Fruit fly (Drosophila melanogaster) whole organism, embryonic: Measurements from ENCODE around the gene CG3704.

Source experiments
- ATbp ChIP-seq: fragments of 200-800 bp; sonication (Bioruptor generic); optimal IDR thresholded peaks from 2 replicates; lab custom pipeline; 2017; ENCODE audit warnings: missing biosample characterization, mild to moderate bottlenecking, missing genetic modification characterization, missing genetic modification reagents
- Atf3 ChIP-seq: fragments of 200-800 bp; sonication (Bioruptor generic); optimal IDR thresholded peaks from 3 replicates; lab custom pipeline; 2016; ENCODE audit warnings: missing biosample characterization, missing genetic modification characterization
- Bgb ChIP-seq: fragments of 200-800 bp; sonication (Bioruptor generic); IDR thresholded peaks from 2 replicates; pipeline ENCODE4 v1.3.6; 2022; ENCODE audit warnings: missing biosample characterization, missing genetic modification characterization; ENCODE audit not compliant: partially characterized antibody
- CG10147 ChIP-seq: fragments of 200-800 bp; sonication (Bioruptor generic); optimal IDR thresholded peaks from 2 replicates; lab custom pipeline; 2019; ENCODE audit warnings: missing biosample characterization, mild to moderate bottlenecking, missing genetic modification characterization, moderate library complexity
- CG1024 ChIP-seq: fragments of 200-800 bp; sonication (Bioruptor generic); IDR thresholded peaks from 2 replicates; pipeline ENCODE4 v1.3.6; 2022; ENCODE audit warnings: missing biosample characterization, missing genetic modification characterization
- CG10321 ChIP-seq: fragments of 200-800 bp; sonication (Bioruptor generic); IDR thresholded peaks from 2 replicates; pipeline ENCODE4 v1.3.6; 2022; ENCODE audit warnings: missing biosample characterization, missing genetic modification characterization
- CG11695 ChIP-seq: fragments of 200-800 bp; sonication (Bioruptor generic); IDR thresholded peaks from 3 replicates; pipeline ENCODE4 v1.3.6; 2022; ENCODE audit warnings: missing biosample characterization, missing genetic modification characterization
- CG13296 ChIP-seq: fragments of 200-800 bp; sonication (Bioruptor generic); optimal IDR thresholded peaks from 3 replicates; lab custom pipeline; 2018; ENCODE audit warnings: missing biosample characterization, mild to moderate bottlenecking, missing genetic modification characterization
- CG17328 ChIP-seq: fragments of 200-800 bp; sonication (Bioruptor generic); IDR thresholded peaks from 2 replicates; pipeline ENCODE4 v1.3.6; 2022; ENCODE audit warnings: missing biosample characterization, missing genetic modification characterization
- CG17612 ChIP-seq: fragments of 200-800 bp; sonication (Bioruptor generic); IDR thresholded peaks from 2 replicates; pipeline ENCODE4 v1.3.6; 2022; ENCODE audit warnings: missing biosample characterization, missing genetic modification characterization
- CG2116 ChIP-seq: fragments of 200-800 bp; sonication (Bioruptor generic); optimal IDR thresholded peaks from 3 replicates; lab custom pipeline; 2018; ENCODE audit warnings: missing biosample characterization, mild to moderate bottlenecking, missing genetic modification characterization
- CG34224 ChIP-seq: fragments of 200-800 bp; sonication (Bioruptor generic); IDR thresholded peaks from 3 replicates; pipeline ENCODE4 v1.3.6; 2022; ENCODE audit warnings: missing biosample characterization, missing genetic modification characterization; ENCODE audit not compliant: partially characterized antibody
- CG6813 ChIP-seq: fragments of 200-800 bp; sonication (Bioruptor generic); optimal IDR thresholded peaks from 2 replicates; lab custom pipeline; 2017; ENCODE audit warnings: missing biosample characterization, missing genetic modification characterization, mild to moderate bottlenecking, moderate library complexity, missing genetic modification reagents
- CG7963 ChIP-seq: fragments of 200-800 bp; sonication (Bioruptor generic); IDR thresholded peaks from 3 replicates; pipeline ENCODE4 v1.3.6; 2022; ENCODE audit warnings: missing biosample characterization, missing genetic modification characterization; ENCODE audit not compliant: partially characterized antibody
- CG7987 ChIP-seq: fragments of 200-800 bp; sonication (Bioruptor generic); optimal IDR thresholded peaks from 2 replicates; lab custom pipeline; 2018; ENCODE audit warnings: missing biosample characterization, mild to moderate bottlenecking, missing genetic modification characterization, moderate library complexity
- E2f2 ChIP-seq: fragments of 200-800 bp; sonication (Bioruptor generic); IDR thresholded peaks from 2 replicates; pipeline ENCODE4 v1.3.6; 2022; ENCODE audit warnings: missing biosample characterization, missing genetic modification characterization
- Eip74EF ChIP-seq, 2 experiments: fragments of 200-800 bp in 1 of 2; fragments of >200 bp in 1 of 2; sonication (Bioruptor generic) in 1 of 2; optimal IDR thresholded peaks; 2 replicates each; lab custom pipeline; 2017 to 2019; ENCODE audit warnings: missing biosample characterization in 2 of 2, missing genetic modification characterization in 2 of 2, mild to moderate bottlenecking in 1 of 2, moderate library complexity in 1 of 2
- Ets65A ChIP-seq: fragments of 200-800 bp; sonication (Bioruptor generic); peaks from one replicate; lab custom pipeline; 2016; ENCODE audit warnings: missing biosample characterization, missing genetic modification characterization
- Gsc ChIP-seq: fragments of 200-800 bp; sonication (Bioruptor generic); IDR thresholded peaks from 2 replicates; pipeline ENCODE4 v1.3.6; 2022; ENCODE audit warnings: missing biosample characterization, missing genetic modification characterization
- Gug ChIP-seq: fragments of 200-800 bp; sonication (Bioruptor generic); IDR thresholded peaks from 4 replicates; pipeline ENCODE4 v1.3.6; 2022; ENCODE audit warnings: missing biosample characterization, missing genetic modification characterization
- HHEX ChIP-seq: fragments of 200-800 bp; sonication (Bioruptor generic); optimal IDR thresholded peaks from 3 replicates; lab custom pipeline; 2017; ENCODE audit warnings: missing biosample characterization, mild to moderate bottlenecking, missing genetic modification characterization, missing genetic modification reagents
- HLH3B ChIP-seq: fragments of 200-800 bp; sonication (Bioruptor generic); IDR thresholded peaks from 2 replicates; pipeline ENCODE4 v1.3.6; 2022; ENCODE audit warnings: missing biosample characterization, missing genetic modification characterization
- HmgZ ChIP-seq: fragments of 200-800 bp; sonication (Bioruptor generic); optimal IDR thresholded peaks from 2 replicates; lab custom pipeline; 2018; ENCODE audit warnings: missing biosample characterization, mild to moderate bottlenecking, missing genetic modification characterization
- Hr78 ChIP-seq, 2 experiments: fragments of 200-800 bp in 1 of 2; fragments of >200 bp in 1 of 2; sonication (Bioruptor generic) in 1 of 2; optimal IDR thresholded peaks; 2 replicates each; lab custom pipeline; 2017 to 2019; ENCODE audit warnings: missing biosample characterization in 2 of 2, missing genetic modification characterization in 2 of 2, mild to moderate bottlenecking in 1 of 2, moderate library complexity in 1 of 2
- Mad ChIP-seq: fragments of 200-800 bp; sonication (Bioruptor generic); optimal IDR thresholded peaks from 2 replicates; lab custom pipeline; 2016; ENCODE audit warnings: missing biosample characterization, missing genetic modification characterization
- Nf-YC ChIP-seq: fragments of 200-800 bp; optimal IDR thresholded peaks from 3 replicates; lab custom pipeline; 2019; ENCODE audit warnings: missing biosample characterization, mild to moderate bottlenecking, missing genetic modification characterization, moderate library complexity
- Oli ChIP-seq: fragments of 200-800 bp; sonication (Bioruptor generic); optimal IDR thresholded peaks from 2 replicates; lab custom pipeline; 2018; ENCODE audit warnings: missing biosample characterization, mild to moderate bottlenecking, missing genetic modification characterization, moderate library complexity
- Rfx ChIP-seq: fragments of 200-800 bp; sonication (Bioruptor generic); IDR thresholded peaks from 2 replicates; pipeline ENCODE4 v1.3.6; 2022; ENCODE audit warnings: missing biosample characterization, missing genetic modification characterization
- Ssrp ChIP-seq: fragments of 200-800 bp; sonication (Bioruptor generic); optimal IDR thresholded peaks from 2 replicates; lab custom pipeline; 2018; ENCODE audit warnings: missing biosample characterization, mild to moderate bottlenecking, missing genetic modification characterization, moderate library complexity
- YL-1 ChIP-seq: fragments of 200-800 bp; sonication (Bioruptor generic); optimal IDR thresholded peaks from 3 replicates; lab custom pipeline; 2017; ENCODE audit warnings: missing biosample characterization, mild to moderate bottlenecking, missing genetic modification characterization
- aop ChIP-seq: fragments of 200-800 bp; sonication (Bioruptor generic); IDR thresholded peaks from 2 replicates; pipeline ENCODE4 v1.3.6; 2022; ENCODE audit warnings: missing biosample characterization, missing genetic modification characterization
- ato ChIP-seq: fragments of 200-800 bp; sonication (Bioruptor generic); IDR thresholded peaks from 2 replicates; pipeline ENCODE4 v1.3.6; 2022; ENCODE audit warnings: missing biosample characterization, missing genetic modification characterization; ENCODE audit not compliant: partially characterized antibody
- croc ChIP-seq: fragments of 200-800 bp; sonication (Bioruptor generic); conservative IDR thresholded peaks from 3 replicates; pipeline ENCODE4 v1.3.6; 2022; ENCODE audit warnings: missing biosample characterization, missing genetic modification characterization
- ems ChIP-seq: fragments of 200-800 bp; sonication (Bioruptor generic); optimal IDR thresholded peaks from 3 replicates; lab custom pipeline; 2016; ENCODE audit warnings: missing biosample characterization, missing genetic modification characterization
- ftz-f1 ChIP-seq: fragments of 200-800 bp; sonication (Bioruptor generic); optimal IDR thresholded peaks from 2 replicates; lab custom pipeline; 2016; ENCODE audit warnings: missing biosample characterization, missing genetic modification characterization
- gcm2 ChIP-seq: fragments of 200-800 bp; sonication (Bioruptor generic); optimal IDR thresholded peaks from 2 replicates; lab custom pipeline; 2016; ENCODE audit warnings: missing biosample characterization, missing genetic modification characterization
- grau ChIP-seq: fragments of 200-800 bp; optimal IDR thresholded peaks from 3 replicates; lab custom pipeline; 2019; ENCODE audit warnings: missing biosample characterization, mild to moderate bottlenecking, missing genetic modification characterization, moderate library complexity
- gsb ChIP-seq: fragments of 200-800 bp; sonication (Bioruptor generic); IDR thresholded peaks from 2 replicates; pipeline ENCODE4 v1.3.6; 2022; ENCODE audit warnings: missing biosample characterization, missing genetic modification characterization
- h ChIP-seq: fragments of >200 bp; optimal IDR thresholded peaks from 2 replicates; lab custom pipeline; 2017
- kah ChIP-seq: fragments of 200-800 bp; sonication (Bioruptor generic); optimal IDR thresholded peaks from 2 replicates; lab custom pipeline; 2018; ENCODE audit warnings: missing biosample characterization, mild to moderate bottlenecking, missing genetic modification characterization
- ken ChIP-seq: fragments of 200-800 bp; sonication (Bioruptor generic); IDR thresholded peaks from 3 replicates; pipeline ENCODE4 v1.3.6; 2022; ENCODE audit warnings: missing biosample characterization, missing genetic modification characterization
- lbe ChIP-seq: fragments of 200-800 bp; sonication (Bioruptor generic); optimal IDR thresholded peaks from 2 replicates; lab custom pipeline; 2016; ENCODE audit warnings: missing biosample characterization, mild to moderate bottlenecking, missing genetic modification characterization
- lola ChIP-seq, 3 experiments: fragments of >200 bp in 2 of 3; fragments of 200-800 bp in 1 of 3; sonication (Bioruptor generic) in 1 of 3; optimal IDR thresholded peaks; 2 replicates each; lab custom pipeline; 2017 to 2019; ENCODE audit warnings: missing biosample characterization in 3 of 3, missing genetic modification characterization in 3 of 3, mild to moderate bottlenecking in 1 of 3, moderate library complexity in 1 of 3
- mirr ChIP-seq: fragments of 200-800 bp; sonication (Bioruptor generic); optimal IDR thresholded peaks from 3 replicates; lab custom pipeline; 2018; ENCODE audit warnings: missing biosample characterization, mild to moderate bottlenecking, missing genetic modification characterization
- onecut ChIP-seq: fragments of 200-800 bp; sonication (Bioruptor generic); IDR thresholded peaks from 2 replicates; pipeline ENCODE4 v1.3.6; 2022; ENCODE audit warnings: missing biosample characterization, missing genetic modification characterization
- pum ChIP-seq: fragments of 200-800 bp; sonication (Bioruptor generic); optimal IDR thresholded peaks from 2 replicates; lab custom pipeline; 2016; ENCODE audit warnings: missing biosample characterization, missing genetic modification characterization
- run ChIP-seq: fragments of 200-800 bp; sonication (Bioruptor generic); optimal IDR thresholded peaks from 3 replicates; lab custom pipeline; 2018; ENCODE audit warnings: missing biosample characterization, mild to moderate bottlenecking, missing genetic modification characterization
- zen2 ChIP-seq: fragments of 200-800 bp; sonication (Bioruptor generic); IDR thresholded peaks from 3 replicates; pipeline ENCODE4 v1.3.6; 2022; ENCODE audit warnings: missing biosample characterization, missing genetic modification characterization; ENCODE audit not compliant: partially characterized antibody
- zf30C ChIP-seq: fragments of 200-800 bp; sonication (Bioruptor generic); optimal IDR thresholded peaks from 3 replicates; lab custom pipeline; 2018; ENCODE audit warnings: missing biosample characterization, mild to moderate bottlenecking, missing genetic modification characterization

CG3704 gene

dm6 chrX:900725-901345 is 39.8 kb downstream of the CG3704 start (continued):
- TF ChIP-seq run (tag; lab: Kevin White, UChicago) (peak; percentile 44), HHEX (GFP tag; lab: Kevin White, UChicago) (peak; percentile 73), CG1024 (GFP tag; lab: Robert Waterston, UW) (peak; percentile 66), Ssrp (peak; percentile 54), Gug (GFP tag; lab: Robert Waterston, UW) (peak; percentile 79), gsb (GFP tag; lab: Robert Waterston, UW) (peak; percentile 44; the same call in 1 of the 2 replicates), Hr78 (GFP tag; optimal IDR thresholded peaks at IDR 0.05; lab: Kevin White, UChicago) (peak in 1 of 2 experiments; percentile 22), CG34224 (no peak), zen2 (GFP tag; lab: Robert Waterston, UW) (no peak), ken (GFP tag; lab: Robert Waterston, UW) (peak; percentile 80), Gsc (peak; percentile 52), CG17612 (GFP tag; lab: Robert Waterston, UW) (peak; percentile 38; the same call in 1 of the 2 replicates), CG10147 (GFP tag; lab: Kevin White, UChicago) (peak; percentile 62), CG11695 (peak; percentile 83), Rfx (GFP tag; lab: Robert Waterston, UW) (peak; percentile 88), Bgb (no peak), Atf3 (GFP tag; lab: Kevin White, UChicago) (peak; percentile 60), kah (peak; percentile 44), Mad (GFP tag; lab: Kevin White, UChicago) (peak; percentile 67), Oli (tag; lab: Kevin White, UChicago) (peak; percentile 84), ato (no peak), ATbp (GFP tag; lab: Kevin White, UChicago) (peak; percentile 77), grau (tag; lab: Kevin White, UChicago) (peak; percentile 97), ems (GFP tag; lab: Kevin White, UChicago) (peak; percentile 65), E2f2 (peak; percentile 56), aop (GFP tag; lab: Robert Waterston, UW) (no peak), Ets65A (peak; percentile 98), Eip74EF (GFP tag; optimal IDR thresholded peaks at IDR 0.05; lab: Kevin White, UChicago) (peak in 1 of 2 experiments; percentile 49), YL-1 (GFP tag; lab: Kevin White, UChicago) (no peak), gcm2 (peak; percentile 37), CG6813 (GFP tag; lab: Kevin White, UChicago) (peak; percentile 63), pum (GFP tag; lab: Kevin White, UChicago) (peak; percentile 84), HLH3B (GFP tag; lab: Robert Waterston, UW) (peak; percentile 85), lbe (GFP tag; lab: Kevin White, UChicago) (peak; percentile 86), mirr (GFP tag; lab: Kevin White, UChicago) (peak; percentile 51), zf30C (GFP tag; lab: Kevin White, UChicago) (no peak), CG7987 (peak; percentile 29), CG13296 (GFP tag; lab: Kevin White, UChicago) (peak; percentile 74), CG7963 (GFP tag; lab: Robert Waterston, UW) (no peak), CG2116 (GFP tag; lab: Kevin White, UChicago) (no peak), ftz-f1 (no peak), CG17328 (GFP tag; lab: Robert Waterston, UW) (peak; percentile 87), onecut (GFP tag; lab: Robert Waterston, UW) (peak; percentile 73), CG10321 (GFP tag; lab: Robert Waterston, UW) (peak; percentile 45; the same call in 1 of the 2 replicates), croc (peak; percentile 65), HmgZ (peak; percentile 74), h (lab: Kevin White, UChicago) (no peak), lola (GFP tag; optimal IDR thresholded peaks at IDR 0.05; lab: Kevin White, UChicago) (peak in 1 of 3 experiments; percentile 53), Nf-YC (tag; lab: Kevin White, UChicago) (peak; percentile 60)
